Worm (Caenorhabditis elegans) whole organism, L4/young adult: ENCODE measurements around the gene xpb-1.

Source experiments
- W03F9.2 ChIP-seq: fragments of 150-350 bp; optimal IDR thresholded peaks from 2 replicates; lab custom pipeline; 2014; ENCODE audit warnings: missing biosample characterization, missing genetic modification characterization
- dao-5 ChIP-seq: sonication (generic microtip); optimal IDR thresholded peaks from 2 replicates; lab custom pipeline; 2016; ENCODE audit warnings: missing genotype, missing genetic modification characterization, moderate library complexity, missing compliant biosample characterization
- him-1 ChIP-seq: sonication (generic microtip); optimal IDR thresholded peaks from 2 replicates; lab custom pipeline; 2016; ENCODE audit warnings: missing genotype, missing genetic modification reagents, missing genetic modification characterization, missing compliant biosample characterization

DNA sequence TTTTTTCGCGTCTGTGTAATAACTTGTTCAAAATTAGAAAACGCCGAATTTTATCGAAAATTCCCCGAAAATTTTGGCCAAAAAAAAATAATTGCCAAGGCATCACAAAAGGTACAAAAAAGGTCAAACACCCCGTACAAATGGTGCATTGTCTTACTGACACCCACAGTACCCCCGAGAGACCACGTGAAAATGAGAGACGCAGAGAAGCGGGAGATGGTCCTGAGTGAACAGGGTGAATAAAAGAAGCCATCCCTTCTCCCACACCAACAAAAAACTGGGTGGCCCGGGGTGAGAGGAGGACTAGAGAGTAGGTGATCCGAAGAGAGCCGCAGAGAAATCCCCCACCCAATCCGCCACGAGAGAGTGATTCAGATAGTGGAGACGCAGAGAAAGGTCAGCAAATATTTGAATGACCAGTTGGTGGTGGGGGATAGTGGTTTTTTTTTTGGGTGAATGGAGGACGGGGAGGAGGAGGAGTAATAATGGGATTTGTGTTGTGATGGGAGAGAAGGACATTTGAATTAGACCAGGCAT is 45.1 kb upstream of the xpb-1 start:
- no peak for TF ChIP-seq him-1 (tag; lab: Kevin White, UChicago)
- TF ChIP-seq W03F9.2 (tag; lab: Kevin White, UChicago): no peak
- TF ChIP-seq dao-5 (tag; lab: Kevin White, UChicago): no peak
